Fruit fly (Drosophila melanogaster) whole organism, embryonic: ENCODE measurements around the gene CG1309.

Experiments used
- Awh ChIP-seq: fragments of 200-800 bp; sonication (Bioruptor generic); IDR thresholded peaks from 2 replicates; pipeline ENCODE4, ENCODE4 v1.3.6; 2022; ENCODE audit warnings: missing biosample characterization, missing genetic modification characterization
- CG12236 ChIP-seq: fragments of 200-800 bp; sonication (Bioruptor generic); optimal IDR thresholded peaks from 2 replicates; lab custom pipeline; 2016; ENCODE audit warnings: missing biosample characterization, missing genetic modification characterization
- CG13123 ChIP-seq: fragments of 200-800 bp; sonication (Bioruptor generic); optimal IDR thresholded peaks from 2 replicates; lab custom pipeline; 2016; ENCODE audit warnings: missing biosample characterization, missing genetic modification characterization
- CG13287 ChIP-seq: fragments of 200-800 bp; sonication (Bioruptor generic); IDR thresholded peaks from 2 replicates; pipeline ENCODE4 v1.3.6; 2022; ENCODE audit warnings: missing biosample characterization, missing genetic modification characterization; ENCODE audit not compliant: partially characterized antibody
- CG13624 ChIP-seq: fragments of 200-800 bp; sonication (Bioruptor generic); optimal IDR thresholded peaks from 2 replicates; lab custom pipeline; 2016; ENCODE audit warnings: missing biosample characterization, missing genetic modification characterization
- CG14050 ChIP-seq: fragments of 200-800 bp; sonication (Bioruptor generic); IDR thresholded peaks from 3 replicates; pipeline ENCODE4 v1.3.6; 2022; ENCODE audit warnings: missing biosample characterization, missing genetic modification characterization
- CG14860 ChIP-seq: fragments of 200-800 bp; sonication (Bioruptor generic); IDR thresholded peaks from 3 replicates; pipeline ENCODE4 v1.3.6; 2022; ENCODE audit warnings: missing biosample characterization, missing genetic modification characterization; ENCODE audit not compliant: partially characterized antibody
- CG15514 ChIP-seq: fragments of 200-800 bp; sonication (Bioruptor generic); optimal IDR thresholded peaks from 3 replicates; lab custom pipeline; 2017; ENCODE audit warnings: missing biosample characterization, missing genetic modification characterization, mild to moderate bottlenecking, moderate library complexity, missing genetic modification reagents
- CG1792 ChIP-seq: fragments of 200-800 bp; sonication (Bioruptor generic); optimal IDR thresholded peaks from 2 replicates; lab custom pipeline; 2016; ENCODE audit warnings: missing biosample characterization, missing genetic modification characterization
- CG18764 ChIP-seq: fragments of 200-800 bp; sonication (Bioruptor generic); optimal IDR thresholded peaks from 3 replicates; lab custom pipeline; 2016; ENCODE audit warnings: missing biosample characterization, missing genetic modification characterization
- CG32767 ChIP-seq: fragments of 200-800 bp; sonication (Bioruptor generic); IDR thresholded peaks from 2 replicates; pipeline ENCODE4 v1.3.6; 2022; ENCODE audit warnings: missing biosample characterization, missing genetic modification characterization
- CG34422 ChIP-seq: fragments of 200-800 bp; sonication (Bioruptor generic); IDR thresholded peaks from 3 replicates; pipeline ENCODE4 v1.3.6; 2022; ENCODE audit warnings: missing biosample characterization, missing genetic modification characterization
- CG3726 ChIP-seq: fragments of 200-800 bp; sonication (Bioruptor generic); IDR thresholded peaks from 3 replicates; pipeline ENCODE4, ENCODE4 v1.3.6; 2022; ENCODE audit warnings: missing biosample characterization, missing genetic modification characterization
- CG4328 ChIP-seq: fragments of 200-800 bp; sonication (Bioruptor generic); optimal IDR thresholded peaks from 3 replicates; lab custom pipeline; 2017; ENCODE audit warnings: missing biosample characterization, missing genetic modification reagents, missing genetic modification characterization
- CG4617 ChIP-seq: fragments of 200-800 bp; sonication (Bioruptor generic); optimal IDR thresholded peaks from 3 replicates; lab custom pipeline; 2016; ENCODE audit warnings: missing biosample characterization, missing genetic modification characterization, borderline replicate concordance
- CG4707 ChIP-seq: fragments of 200-800 bp; sonication (Bioruptor generic); optimal IDR thresholded peaks from 2 replicates; lab custom pipeline; 2018; ENCODE audit warnings: missing biosample characterization, mild to moderate bottlenecking, missing genetic modification characterization, moderate library complexity
- CG8944 ChIP-seq: fragments of 200-800 bp; sonication (Bioruptor generic); optimal IDR thresholded peaks from 3 replicates; lab custom pipeline; 2016; ENCODE audit warnings: missing biosample characterization, missing genetic modification characterization
- CHES-1-like ChIP-seq: fragments of 200-800 bp; sonication (Bioruptor generic); optimal IDR thresholded peaks from 2 replicates; lab custom pipeline; 2016; ENCODE audit warnings: missing biosample characterization, missing genetic modification characterization
- CkIIα-i1 ChIP-seq: fragments of 200-800 bp; sonication (Bioruptor generic); IDR thresholded peaks from 2 replicates; pipeline ENCODE4 v1.3.6; 2022; ENCODE audit warnings: missing biosample characterization, missing genetic modification characterization
- CrebB ChIP-seq: fragments of 200-800 bp; sonication (Bioruptor generic); optimal IDR thresholded peaks from 3 replicates; lab custom pipeline; 2018; ENCODE audit warnings: missing biosample characterization, mild to moderate bottlenecking, missing genetic modification characterization
- Doc3 ChIP-seq: fragments of 200-800 bp; sonication (Bioruptor generic); IDR thresholded peaks from 3 replicates; pipeline ENCODE4 v1.3.6; 2022; ENCODE audit warnings: missing biosample characterization, missing genetic modification characterization; ENCODE audit not compliant: partially characterized antibody
- E2f1 ChIP-seq: fragments of 200-800 bp; sonication (Bioruptor generic); IDR thresholded peaks from 2 replicates; pipeline ENCODE4 v1.3.6; 2022; ENCODE audit warnings: missing biosample characterization, missing genetic modification characterization
- Fer2 ChIP-seq: fragments of 200-800 bp; sonication (Bioruptor generic); optimal IDR thresholded peaks from 2 replicates; lab custom pipeline; 2018; ENCODE audit warnings: missing biosample characterization, mild to moderate bottlenecking, missing genetic modification characterization, moderate library complexity
- Fer3 ChIP-seq: fragments of 200-800 bp; sonication (Bioruptor generic); optimal IDR thresholded peaks from 2 replicates; lab custom pipeline; 2018; ENCODE audit warnings: missing biosample characterization, mild to moderate bottlenecking, missing genetic modification characterization, moderate library complexity
- HLHmδ ChIP-seq: fragments of 200-800 bp; sonication (Bioruptor generic); optimal IDR thresholded peaks from 2 replicates; lab custom pipeline; 2018; ENCODE audit warnings: missing biosample characterization, mild to moderate bottlenecking, missing genetic modification characterization, moderate library complexity
- HmgZ ChIP-seq: fragments of 200-800 bp; sonication (Bioruptor generic); optimal IDR thresholded peaks from 2 replicates; lab custom pipeline; 2018; ENCODE audit warnings: missing biosample characterization, mild to moderate bottlenecking, missing genetic modification characterization
- Max ChIP-seq: fragments of 200-800 bp; sonication (Bioruptor generic); optimal IDR thresholded peaks from 2 replicates; lab custom pipeline; 2016; ENCODE audit warnings: missing biosample characterization, mild to moderate bottlenecking, missing genetic modification characterization
- Mrtf ChIP-seq: fragments of 200-800 bp; sonication (Bioruptor generic); IDR thresholded peaks from 3 replicates; pipeline ENCODE4 v1.3.6; 2022; ENCODE audit warnings: missing biosample characterization, missing genetic modification characterization
- Myb ChIP-seq: fragments of 200-800 bp; sonication (Bioruptor generic); optimal IDR thresholded peaks from 2 replicates; lab custom pipeline; 2016; ENCODE audit warnings: missing biosample characterization, missing genetic modification characterization
- NfI ChIP-seq: fragments of 200-800 bp; sonication (Bioruptor generic); optimal IDR thresholded peaks from 3 replicates; lab custom pipeline; 2018; ENCODE audit warnings: missing biosample characterization, mild to moderate bottlenecking, missing genetic modification characterization, moderate library complexity
- Oaz ChIP-seq: fragments of 200-800 bp; sonication (Bioruptor generic); IDR thresholded peaks from 2 replicates; pipeline ENCODE4 v1.3.6; 2022; ENCODE audit warnings: missing biosample characterization, missing genetic modification characterization
- Opbp ChIP-seq: fragments of 200-800 bp; sonication (Bioruptor generic); IDR thresholded peaks from 3 replicates; pipeline ENCODE4 v1.3.6; 2022; ENCODE audit warnings: missing biosample characterization, missing genetic modification characterization; ENCODE audit not compliant: partially characterized antibody
- abd-A ChIP-seq: fragments of 200-800 bp; sonication (Bioruptor generic); optimal IDR thresholded peaks from 3 replicates; lab custom pipeline; 2019; ENCODE audit warnings: missing biosample characterization, mild to moderate bottlenecking, missing genetic modification characterization, moderate library complexity
- bsh ChIP-seq, 2 experiments: fragments of 200-800 bp; sonication (Bioruptor generic); optimal IDR thresholded peaks; 2 replicates each; lab custom pipeline; 2017 to 2018; ENCODE audit warnings: mild to moderate bottlenecking in 2 of 2, missing biosample characterization in 2 of 2, missing genetic modification characterization in 2 of 2, moderate library complexity in 1 of 2
- dati ChIP-seq: fragments of 200-800 bp; sonication (Bioruptor generic); IDR thresholded peaks from 2 replicates; pipeline ENCODE4 v1.3.6; 2022; ENCODE audit warnings: missing biosample characterization, missing genetic modification characterization
- en ChIP-seq: fragments of 200-800 bp; sonication (Bioruptor generic); optimal IDR thresholded peaks from 2 replicates; lab custom pipeline; 2016; ENCODE audit warnings: missing biosample characterization, missing genetic modification characterization
- grau ChIP-seq: fragments of 200-800 bp; optimal IDR thresholded peaks from 3 replicates; lab custom pipeline; 2019; ENCODE audit warnings: missing biosample characterization, mild to moderate bottlenecking, missing genetic modification characterization, moderate library complexity
- grn ChIP-seq: fragments of 200-800 bp; sonication (Bioruptor generic); optimal IDR thresholded peaks from 3 replicates; lab custom pipeline; 2017; ENCODE audit warnings: missing biosample characterization, missing genetic modification characterization
- gsb ChIP-seq: fragments of 200-800 bp; sonication (Bioruptor generic); IDR thresholded peaks from 2 replicates; pipeline ENCODE4 v1.3.6; 2022; ENCODE audit warnings: missing biosample characterization, missing genetic modification characterization
- gt ChIP-seq: fragments of 200-800 bp; sonication (Bioruptor generic); IDR thresholded peaks from 2 replicates; pipeline ENCODE4 v1.3.6; 2022; ENCODE audit warnings: missing biosample characterization, missing genetic modification characterization
- ham ChIP-seq: fragments of 200-800 bp; sonication (Bioruptor generic); IDR thresholded peaks from 2 replicates; pipeline ENCODE4 v1.3.6; 2022; ENCODE audit warnings: missing biosample characterization, missing genetic modification characterization
- knrl ChIP-seq: fragments of 200-800 bp; sonication (Bioruptor generic); IDR thresholded peaks from 3 replicates; pipeline ENCODE4 v1.3.6; 2022; ENCODE audit warnings: missing biosample characterization, missing genetic modification characterization; ENCODE audit not compliant: partially characterized antibody
- lbe ChIP-seq: fragments of 200-800 bp; sonication (Bioruptor generic); optimal IDR thresholded peaks from 2 replicates; lab custom pipeline; 2016; ENCODE audit warnings: missing biosample characterization, mild to moderate bottlenecking, missing genetic modification characterization
- maf-S ChIP-seq: fragments of 200-800 bp; sonication (Bioruptor generic); optimal IDR thresholded peaks from 2 replicates; lab custom pipeline; 2016; ENCODE audit warnings: missing biosample characterization, missing genetic modification characterization
- mam ChIP-seq: fragments of 200-800 bp; sonication (Bioruptor generic); optimal IDR thresholded peaks from 3 replicates; lab custom pipeline; 2016; ENCODE audit warnings: missing biosample characterization, missing genetic modification characterization
- nom ChIP-seq: fragments of 200-800 bp; sonication (Bioruptor generic); optimal IDR thresholded peaks from 2 replicates; lab custom pipeline; 2017; ENCODE audit warnings: missing biosample characterization, missing genetic modification characterization, mild to moderate bottlenecking, moderate library complexity, missing genetic modification reagents
- pb ChIP-seq: fragments of 200-800 bp; sonication (Bioruptor generic); optimal IDR thresholded peaks from 3 replicates; lab custom pipeline; 2016; ENCODE audit warnings: missing biosample characterization, missing genetic modification characterization
- slp2 ChIP-seq: fragments of 200-800 bp; sonication (Bioruptor generic); optimal IDR thresholded peaks from 2 replicates; lab custom pipeline; 2016; ENCODE audit warnings: missing biosample characterization, missing genetic modification characterization
- ssp ChIP-seq: fragments of 200-800 bp; sonication (Bioruptor generic); IDR thresholded peaks from 2 replicates; pipeline ENCODE4 v1.3.6; 2022; ENCODE audit warnings: missing biosample characterization, missing genetic modification characterization
- tin ChIP-seq: fragments of 200-800 bp; sonication (Bioruptor generic); optimal IDR thresholded peaks from 3 replicates; lab custom pipeline; 2016; ENCODE audit warnings: missing biosample characterization, missing genetic modification characterization
- tup ChIP-seq: fragments of 200-800 bp; sonication (Bioruptor generic); optimal IDR thresholded peaks from 2 replicates; lab custom pipeline; 2016; ENCODE audit warnings: missing biosample characterization, mild to moderate bottlenecking, missing genetic modification characterization, moderate library complexity

CG1309 gene

DNA sequence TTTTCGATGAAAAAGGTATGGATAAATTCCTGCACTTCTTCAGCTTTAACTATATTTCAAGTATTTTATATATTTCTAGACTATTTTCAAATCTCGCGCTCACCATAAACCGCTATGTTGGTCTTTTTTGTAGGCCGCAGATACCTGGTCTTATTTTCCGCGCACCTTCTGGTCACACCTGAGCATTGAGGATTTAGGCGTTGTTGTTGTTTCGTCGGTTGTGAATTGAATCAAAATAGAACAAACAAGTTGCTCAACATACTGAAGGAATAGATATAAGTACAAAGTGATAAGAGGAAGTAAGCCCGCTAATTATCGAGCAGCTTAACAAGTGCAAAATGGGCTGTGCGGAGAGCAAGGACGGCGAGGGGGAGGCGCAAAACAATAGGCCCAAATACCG lies 18.6 kb downstream of the CG1309 start, which contains the start of gene Ctl1 (continued):
- TF ChIP-seq CG4707 (GFP tag; lab: Kevin White, UChicago): no peak
- no peak for TF ChIP-seq CkIIα-i1 (GFP tag; lab: Robert Waterston, UW)
- TF ChIP-seq CG4328 (GFP tag; lab: Kevin White, UChicago): no peak
- TF ChIP-seq CG12236 (GFP tag; lab: Kevin White, UChicago): no peak
- TF ChIP-seq grau (tag; lab: Kevin White, UChicago): no peak
- peak; percentile 31 for TF ChIP-seq HmgZ (tag; lab: Kevin White, UChicago)
- no peak for TF ChIP-seq HLHmδ
- peak; percentile 51 for TF ChIP-seq CG15514
- no peak for TF ChIP-seq CG18764 (GFP tag; lab: Kevin White, UChicago)
- no peak for TF ChIP-seq CG3726 (GFP tag; lab: Robert Waterston, UW)
- no peak for TF ChIP-seq bsh (GFP tag; optimal IDR thresholded peaks at IDR 0.05; lab: Kevin White, UChicago)
- no peak for TF ChIP-seq Mrtf
- no peak for TF ChIP-seq CG14860
- TF ChIP-seq CG13287 (GFP tag; lab: Robert Waterston, UW): no peak
- no peak for TF ChIP-seq CG32767 (GFP tag; lab: Robert Waterston, UW)
- TF ChIP-seq Myb (GFP tag; lab: Kevin White, UChicago): peak; percentile 35
- no peak for TF ChIP-seq CG8944 (GFP tag; lab: Kevin White, UChicago)
- TF ChIP-seq tup (GFP tag; lab: Kevin White, UChicago): no peak
- TF ChIP-seq nom (GFP tag; lab: Kevin White, UChicago): no peak
- no peak for TF ChIP-seq E2f1
- TF ChIP-seq CG34422 (GFP tag; lab: Robert Waterston, UW): peak; percentile 26; the same call in 1 of the 3 replicates
- TF ChIP-seq dati (GFP tag; lab: Robert Waterston, UW): no peak
- TF ChIP-seq CG13624 (GFP tag; lab: Kevin White, UChicago): no peak
- TF ChIP-seq CG14050 (GFP tag; lab: Robert Waterston, UW): no peak
- no peak for TF ChIP-seq CHES-1-like (GFP tag; lab: Kevin White, UChicago)
- no peak for TF ChIP-seq abd-A (tag; lab: Kevin White, UChicago)
- no peak for TF ChIP-seq Awh (GFP tag; lab: Robert Waterston, UW)
- TF ChIP-seq grn (GFP tag; lab: Kevin White, UChicago): no peak
- no peak for TF ChIP-seq knrl

DNA sequence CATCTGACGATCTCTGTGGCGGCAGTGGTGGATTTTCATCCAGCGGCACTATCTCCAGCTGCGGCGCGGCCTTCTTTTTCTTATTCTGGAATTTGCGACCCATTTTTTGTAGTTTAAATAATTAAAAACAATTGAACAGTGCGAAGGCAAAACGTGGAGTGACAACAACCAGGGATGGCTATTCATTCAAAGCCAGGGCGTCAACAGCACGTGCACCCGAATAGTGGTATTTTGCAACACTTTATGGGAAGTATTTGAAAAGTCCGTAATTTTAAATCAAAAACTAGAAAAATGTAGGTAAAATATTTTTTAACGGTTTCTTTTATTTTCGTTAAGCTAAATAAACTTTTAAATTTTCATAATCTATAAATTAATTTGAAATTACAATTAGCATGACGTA lies 23.4 kb downstream of the CG1309 start, which contains the start of gene CG11583:
TSS of gene CG11583 (minus strand) at position 191 of the 400 bp plus-strand sequence.
- no peak for TF ChIP-seq tup (GFP tag; lab: Kevin White, UChicago)
- no peak for TF ChIP-seq Fer3 (tag; lab: Kevin White, UChicago)
- TF ChIP-seq Opbp: 0 out of 3 replicates have a peak, but pooled peaks have one; percentile 14
- peak; percentile 34 for TF ChIP-seq maf-S (GFP tag; lab: Kevin White, UChicago)
- TF ChIP-seq gsb (GFP tag; lab: Robert Waterston, UW): no peak
- no peak for TF ChIP-seq gt (GFP tag; lab: Robert Waterston, UW)
- TF ChIP-seq CrebB (tag; lab: Kevin White, UChicago): no peak
- TF ChIP-seq ssp (GFP tag; lab: Robert Waterston, UW): no peak
- peak; percentile 25 for TF ChIP-seq slp2 (GFP tag; lab: Kevin White, UChicago)
- peak; percentile 60 for TF ChIP-seq CHES-1-like (GFP tag; lab: Kevin White, UChicago)
- TF ChIP-seq Max: peak; percentile 98
- peak; percentile 14 for TF ChIP-seq nom (GFP tag; lab: Kevin White, UChicago)
- no peak for TF ChIP-seq ham (GFP tag; lab: Robert Waterston, UW)
- TF ChIP-seq Oaz: no peak
- TF ChIP-seq en: peak; percentile 4
- peak; percentile 69 for TF ChIP-seq mam (GFP tag; lab: Kevin White, UChicago)
- TF ChIP-seq lbe (GFP tag; lab: Kevin White, UChicago): peak; percentile 39
- TF ChIP-seq NfI (GFP tag; lab: Kevin White, UChicago): peak; percentile 52
- TF ChIP-seq CG4617 (GFP tag; lab: Kevin White, UChicago): peak; percentile 61
- TF ChIP-seq CG13123 (GFP tag; lab: Kevin White, UChicago): no peak
- no peak for TF ChIP-seq pb (GFP tag; lab: Kevin White, UChicago)
- peak; percentile 6 for TF ChIP-seq Fer2 (tag; lab: Kevin White, UChicago)
- peak; percentile 35 for TF ChIP-seq tin
- TF ChIP-seq Doc3 (GFP tag; lab: Robert Waterston, UW): no peak
- TF ChIP-seq CG1792 (GFP tag; lab: Kevin White, UChicago): peak; percentile 57
